Worm (Caenorhabditis elegans): ENCODE measurements around the gene F08F3.1.

- TF ChIP-seq ama-1 (optimal IDR thresholded peaks at IDR 0.05), result no peak
- TF ChIP-seq ceh-13 (GFP tag; optimal IDR thresholded peaks at IDR 0.05), result no peak
- no peak for TF ChIP-seq ets-7 (tag; optimal IDR thresholded peaks at IDR 0.05)
- no peak for TF ChIP-seq flt-1 (GFP tag; IDR thresholded peaks at IDR 0.05)
- no peak for TF ChIP-seq hmg-4 (GFP tag; optimal IDR thresholded peaks at IDR 0.05)
- no peak for TF ChIP-seq B0310.2 (tag; optimal IDR thresholded peaks at IDR 0.05)
- no peak for TF ChIP-seq F13C5.2 (tag; optimal IDR thresholded peaks at IDR 0.05)
- TF ChIP-seq tbx-37 (GFP tag; conservative IDR thresholded peaks at IDR 0.05), result no peak
- no peak for TF ChIP-seq scrt-1 (GFP tag; IDR thresholded peaks at IDR 0.05)
- TF ChIP-seq ceh-36 (tag; optimal IDR thresholded peaks at IDR 0.05), result no peak
- TF ChIP-seq tbx-11 (GFP tag; IDR thresholded peaks at IDR 0.05), result no peak
- TF ChIP-seq pes-1 (GFP tag; IDR thresholded peaks at IDR 0.05), result no peak
Measured at ce11 chrV:5445839-5446238, at the start of gene F08F3.1.
